Worm (Caenorhabditis elegans) whole organism, L4/young adult: ENCODE results near the gene ndx-9.

Experiments
- dao-5 ChIP-seq: sonication (generic microtip); optimal IDR thresholded peaks from 2 replicates; lab custom pipeline; 2016; ENCODE audit warnings: missing genotype, missing genetic modification characterization, moderate library complexity, missing compliant biosample characterization
- him-1 ChIP-seq: sonication (generic microtip); optimal IDR thresholded peaks from 2 replicates; lab custom pipeline; 2016; ENCODE audit warnings: missing genotype, missing genetic modification reagents, missing genetic modification characterization, missing compliant biosample characterization

- TF ChIP-seq dao-5 (no peak), him-1 (no peak)
Measured at ce11 chrIV:11051963-11052362, 40.1 kb upstream of the ndx-9 start.
